Worm (Caenorhabditis elegans): ENCODE results near the gene F28F8.7.
A peak's percentile ranks its signal among the peaks of the same experiment; 100 is the strongest.
"Not testable (repeated sequence)": the region's sequence is repeated elsewhere in the genome, so short reads cannot be mapped to it uniquely, and the experiment has no call there.

F28F8.7 gene

ce11 chrV:15590183-15590667 lies at the start of gene F28F8.7:
F28F8.7 (minus strand) TSS chrV:15590617.
- not testable (repeated sequence) for TF ChIP-seq cog-1 (tag; optimal IDR thresholded peaks at IDR 0.05); ztf-23 (GFP tag; IDR thresholded peaks at IDR 0.05); tab-1 (GFP tag; IDR thresholded peaks at IDR 0.05)

ce11 chrV:15638853-15639252 lies 48.4 kb upstream of the F28F8.7 start, which contains the start of gene srz-44:
srz-44 (minus strand) TSS chrV:15638953.
- TF ChIP-seq tab-1 (GFP tag; IDR thresholded peaks at IDR 0.05) = no peak
- no peak for TF ChIP-seq ztf-23 (GFP tag; IDR thresholded peaks at IDR 0.05)
- TF ChIP-seq klf-2 (GFP tag; conservative IDR thresholded peaks at IDR 0.05) = no peak
- no peak for TF ChIP-seq cog-1 (tag; optimal IDR thresholded peaks at IDR 0.05)
- no peak for TF ChIP-seq med-1 (GFP tag; optimal IDR thresholded peaks at IDR 0.05; ENCODE audit: insufficient read depth)
- no peak for TF ChIP-seq T22C8.4 (GFP tag; IDR thresholded peaks at IDR 0.05)

DNA sequence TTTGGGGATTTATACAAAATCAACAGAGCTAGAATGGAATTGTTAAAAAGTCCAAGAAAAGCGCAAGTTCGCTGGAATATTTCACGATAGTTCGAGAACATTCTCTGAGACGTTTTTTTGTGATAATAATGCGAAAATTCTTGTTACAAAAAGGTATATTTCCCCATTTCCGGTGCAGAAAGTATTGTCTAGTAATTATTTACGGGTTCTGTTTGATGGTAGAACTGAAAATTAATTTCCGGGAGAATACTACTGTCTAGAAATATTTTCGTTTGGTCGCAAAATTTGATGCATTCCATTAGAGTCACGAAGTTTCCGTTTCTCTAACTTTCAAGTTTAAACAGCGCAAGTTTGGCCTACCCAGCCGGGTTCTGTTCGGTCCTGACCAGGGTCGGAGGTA lies 39.1 kb upstream of the F28F8.7 start, which contains the start of gene str-248:
Gene str-248 (minus strand): TSS at position 101 of the 400 bp plus-strand sequence.
- no peak for TF ChIP-seq T22C8.4 (GFP tag; IDR thresholded peaks at IDR 0.05)
- no peak for TF ChIP-seq klf-2 (GFP tag; conservative IDR thresholded peaks at IDR 0.05)
- TF ChIP-seq med-1 (GFP tag; optimal IDR thresholded peaks at IDR 0.05; ENCODE audit: insufficient read depth) = no peak
- TF ChIP-seq tab-1 (GFP tag; IDR thresholded peaks at IDR 0.05) = no peak
- no peak for TF ChIP-seq ztf-23 (GFP tag; IDR thresholded peaks at IDR 0.05)
- no peak for TF ChIP-seq ref-1 (GFP tag; conservative IDR thresholded peaks at IDR 0.05)
- TF ChIP-seq ztf-29 (GFP tag; IDR thresholded peaks at IDR 0.05) = no peak
- TF ChIP-seq cog-1 (tag; optimal IDR thresholded peaks at IDR 0.05) = no peak
- no peak for TF ChIP-seq flt-1 (GFP tag; IDR thresholded peaks at IDR 0.05)

- no peak for TF ChIP-seq ztf-29 (GFP tag; IDR thresholded peaks at IDR 0.05)
Measured at ce11 chrV:15625561-15625960, 35.1 kb upstream of the F28F8.7 start, which contains the start of gene C55A1.11. C55A1.11 (plus strand) TSS chrV:15625861.

ce11 chrV:15621518-15621917 lies 31.1 kb upstream of the F28F8.7 start, which contains the start of gene C55A1.1:
C55A1.1 (plus strand) TSS chrV:15621818.
- no peak for TF ChIP-seq ztf-29 (GFP tag; IDR thresholded peaks at IDR 0.05)
- no peak for TF ChIP-seq med-1 (GFP tag; optimal IDR thresholded peaks at IDR 0.05; ENCODE audit: insufficient read depth)
- TF ChIP-seq tab-1 (GFP tag; IDR thresholded peaks at IDR 0.05) = no peak
- no peak for TF ChIP-seq flt-1 (GFP tag; IDR thresholded peaks at IDR 0.05)
- TF ChIP-seq cog-1 (tag; optimal IDR thresholded peaks at IDR 0.05) = no peak
- TF ChIP-seq ref-1 (GFP tag; conservative IDR thresholded peaks at IDR 0.05) = no peak
- no peak for TF ChIP-seq ztf-23 (GFP tag; IDR thresholded peaks at IDR 0.05)
- no peak for TF ChIP-seq klf-2 (GFP tag; conservative IDR thresholded peaks at IDR 0.05)
- no peak for TF ChIP-seq T22C8.4 (GFP tag; IDR thresholded peaks at IDR 0.05)

DNA sequence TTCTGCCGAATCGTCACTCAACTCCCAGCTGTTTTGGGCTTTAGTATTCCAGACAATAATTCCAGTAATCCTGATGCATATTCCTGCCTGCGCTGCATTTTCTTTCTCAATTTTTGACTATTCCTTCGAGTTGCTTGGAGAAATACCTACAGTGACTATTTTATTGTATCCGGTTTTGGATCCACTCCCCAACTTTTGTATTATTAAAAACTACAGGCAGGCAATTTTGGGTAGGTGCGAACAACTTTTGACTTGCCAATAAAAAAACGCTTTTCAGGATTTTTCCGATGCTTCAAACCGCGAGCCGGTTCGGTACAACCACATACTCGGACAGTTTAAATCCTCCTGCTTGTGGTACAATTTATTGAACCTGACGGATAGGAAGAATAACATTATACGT lies 24.1 kb upstream of the F28F8.7 start:
- TF ChIP-seq cog-1 (tag; optimal IDR thresholded peaks at IDR 0.05) (no peak), ztf-23 (GFP tag; IDR thresholded peaks at IDR 0.05) (no peak), klf-2 (GFP tag; conservative IDR thresholded peaks at IDR 0.05) (no peak), med-1 (GFP tag; optimal IDR thresholded peaks at IDR 0.05; ENCODE audit: insufficient read depth) (no peak)

DNA sequence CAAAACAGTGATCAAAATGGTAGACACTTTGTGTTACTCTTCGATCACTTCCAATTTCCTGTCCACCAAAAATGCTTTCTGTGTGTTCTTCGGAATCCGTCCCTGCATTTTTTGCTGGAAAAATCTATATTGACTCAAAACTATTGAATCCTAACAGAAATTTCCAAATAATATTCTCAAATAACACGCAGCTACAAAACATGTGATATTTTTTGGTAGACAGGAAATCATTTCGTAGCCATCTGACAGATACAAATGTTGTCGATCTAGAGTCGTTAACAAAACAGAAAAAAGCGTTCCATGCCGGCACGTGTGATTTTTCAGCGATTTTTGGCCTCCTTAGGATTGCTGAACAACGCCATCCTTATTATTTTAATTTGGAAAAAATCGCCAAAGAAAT lies 22.5 kb upstream of the F28F8.7 start, which contains the start of gene str-263:
Gene str-263 (plus strand): TSS at position 301 of the 400 bp plus-strand sequence.
- TF ChIP-seq klf-2 (GFP tag; conservative IDR thresholded peaks at IDR 0.05) = no peak
- no peak for TF ChIP-seq ref-1 (GFP tag; conservative IDR thresholded peaks at IDR 0.05)
- TF ChIP-seq tab-1 (GFP tag; IDR thresholded peaks at IDR 0.05) = no peak
- no peak for TF ChIP-seq ztf-23 (GFP tag; IDR thresholded peaks at IDR 0.05)
- no peak for TF ChIP-seq med-1 (GFP tag; optimal IDR thresholded peaks at IDR 0.05; ENCODE audit: insufficient read depth)
- no peak for TF ChIP-seq flt-1 (GFP tag; IDR thresholded peaks at IDR 0.05)
- no peak for TF ChIP-seq cog-1 (tag; optimal IDR thresholded peaks at IDR 0.05)
- TF ChIP-seq T22C8.4 (GFP tag; IDR thresholded peaks at IDR 0.05) = no peak
- no peak for TF ChIP-seq ztf-29 (GFP tag; IDR thresholded peaks at IDR 0.05)

DNA sequence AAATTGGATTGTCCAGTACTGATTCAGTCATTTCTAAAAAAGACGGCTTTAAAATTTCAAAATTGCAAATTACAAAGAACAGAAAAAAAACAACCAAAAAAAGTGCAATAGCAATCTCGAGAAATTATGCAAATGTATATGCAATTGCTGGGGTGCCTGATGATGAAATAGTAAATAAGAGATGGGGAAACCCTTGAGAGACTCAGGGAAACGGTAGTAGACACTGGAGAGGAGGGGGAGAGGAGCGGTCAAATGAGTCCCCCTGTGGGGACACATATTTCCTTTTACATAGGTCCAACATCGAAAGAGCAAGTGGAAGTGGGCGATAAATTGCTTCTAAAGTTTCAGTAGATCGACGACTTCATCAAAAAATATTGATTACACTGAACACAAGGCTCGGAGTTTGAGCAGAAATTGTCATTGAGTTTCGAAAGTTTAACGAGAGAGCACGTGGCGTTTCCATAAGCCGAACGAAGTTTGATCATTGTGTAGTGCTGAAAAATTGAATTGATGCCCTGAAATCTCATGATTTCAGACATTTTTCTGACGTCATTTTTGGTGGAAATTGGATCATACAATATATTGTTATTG lies 20.0 kb upstream of the F28F8.7 start, which contains the start of the genes fbxa-153 and str-12:
Gene fbxa-153 (minus strand): TSS at position 35 of the 591 bp plus-strand sequence.
Gene str-12 (plus strand): TSS at position 541 of the 591 bp plus-strand sequence.
- TF ChIP-seq med-1 (GFP tag; optimal IDR thresholded peaks at IDR 0.05; ENCODE audit: insufficient read depth) = no peak
- peak; percentile 45 for TF ChIP-seq flt-1 (GFP tag; IDR thresholded peaks at IDR 0.05)
- TF ChIP-seq cog-1 (tag; optimal IDR thresholded peaks at IDR 0.05) = peak; percentile 22

DNA sequence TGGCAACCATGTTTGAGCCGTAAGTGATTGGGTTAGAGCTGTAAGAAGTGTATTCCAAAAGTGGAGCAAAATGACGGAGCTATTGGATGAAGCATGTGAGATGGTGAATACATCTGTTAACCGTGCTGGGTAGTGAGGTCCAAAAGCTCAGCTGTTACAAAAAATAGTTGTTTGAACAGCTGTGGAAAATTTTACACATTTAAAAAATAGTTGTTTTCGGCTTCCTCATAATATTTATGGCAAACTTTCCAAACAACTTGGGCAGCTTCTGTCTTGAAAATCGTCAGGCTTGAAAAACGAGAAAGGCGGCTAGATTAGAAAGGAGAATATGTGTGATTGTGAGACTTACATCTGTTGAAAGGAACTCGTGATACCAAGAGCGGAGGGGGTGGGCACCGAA lies 14.6 kb upstream of the F28F8.7 start, which contains the start of gene fbxa-154:
Gene fbxa-154 (minus strand): TSS at position 101 of the 400 bp plus-strand sequence.
- TF ChIP-seq ztf-23 (GFP tag; IDR thresholded peaks at IDR 0.05) = no peak
- TF ChIP-seq ztf-29 (GFP tag; IDR thresholded peaks at IDR 0.05) = no peak
- TF ChIP-seq klf-2 (GFP tag; conservative IDR thresholded peaks at IDR 0.05) = no peak
- TF ChIP-seq med-1 (GFP tag; optimal IDR thresholded peaks at IDR 0.05; ENCODE audit: insufficient read depth) = no peak

DNA sequence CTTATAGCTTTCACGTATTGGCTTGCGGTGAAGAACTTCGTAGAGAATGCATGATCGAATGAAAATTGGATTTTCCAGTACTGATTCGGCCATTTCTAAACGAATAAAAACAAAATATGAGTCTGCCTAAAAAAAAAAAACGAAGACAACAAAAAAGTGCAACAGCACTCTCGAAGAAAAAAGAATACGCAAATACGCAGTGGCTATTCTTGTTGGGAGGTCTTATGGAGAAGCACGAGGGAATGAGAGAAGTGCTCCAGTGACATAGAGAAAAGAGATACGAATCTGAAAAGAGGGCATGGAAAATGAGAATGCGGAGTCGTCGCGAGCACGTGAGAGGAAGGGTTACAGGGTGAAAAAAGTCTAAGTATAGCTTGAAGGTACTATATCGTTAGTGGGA lies 11.8 kb upstream of the F28F8.7 start, which contains the start of gene fbxa-152:
Gene fbxa-152 (minus strand): TSS at position 101 of the 400 bp plus-strand sequence.
- no peak for TF ChIP-seq flt-1 (GFP tag; IDR thresholded peaks at IDR 0.05)
- TF ChIP-seq ref-1 (GFP tag; conservative IDR thresholded peaks at IDR 0.05) = no peak
- TF ChIP-seq cog-1 (tag; optimal IDR thresholded peaks at IDR 0.05) = no peak
- TF ChIP-seq klf-2 (GFP tag; conservative IDR thresholded peaks at IDR 0.05) = no peak
- no peak for TF ChIP-seq med-1 (GFP tag; optimal IDR thresholded peaks at IDR 0.05; ENCODE audit: insufficient read depth)
- TF ChIP-seq tab-1 (GFP tag; IDR thresholded peaks at IDR 0.05) = no peak
- TF ChIP-seq ztf-23 (GFP tag; IDR thresholded peaks at IDR 0.05) = no peak
- TF ChIP-seq ztf-29 (GFP tag; IDR thresholded peaks at IDR 0.05) = no peak
- TF ChIP-seq T22C8.4 (GFP tag; IDR thresholded peaks at IDR 0.05) = no peak

Data from whole organism, midembryonic.